Worm (Caenorhabditis elegans) whole organism, dauer: Measurements from ENCODE around the gene ZK488.5.

Experiments used
- unc-62 ChIP-seq: sonication (generic microtip); optimal IDR thresholded peaks from 2 replicates; lab custom pipeline; 2017; ENCODE audit warnings: missing biosample characterization, missing genetic modification reagents, missing genetic modification characterization

ZK488.5 gene

ce11 chrV:592959-593358 lies at the start of gene ZK488.5:
ZK488.5 (plus strand) TSS chrV:593259.
- no peak for TF ChIP-seq unc-62 (GFP tag; lab: Kevin White, UChicago)

ce11 chrV:547980-548379 lies 45.1 kb upstream of the ZK488.5 start, which contains the start of gene C14C6.6:
C14C6.6 (minus strand) TSS chrV:548080.
- TF ChIP-seq unc-62 (GFP tag; lab: Kevin White, UChicago) = no peak

ce11 chrV:552406-552805 lies 40.7 kb upstream of the ZK488.5 start:
- TF ChIP-seq unc-62 (GFP tag; lab: Kevin White, UChicago) = no peak

- TF ChIP-seq unc-62 (GFP tag; lab: Kevin White, UChicago) = no peak
These were observed 40.0 kb upstream of the ZK488.5 start, which contains the start of gene C14C6.8 for ce11 chrV:553067-553466. C14C6.8 (minus strand) TSS chrV:553167.

ce11 chrV:556055-556454 lies 37.0 kb upstream of the ZK488.5 start, which contains the start of gene srx-8:
srx-8 (minus strand) TSS chrV:556155.
- TF ChIP-seq unc-62 (GFP tag; lab: Kevin White, UChicago) = no peak

- TF ChIP-seq unc-62 (GFP tag; lab: Kevin White, UChicago) = no peak
These were observed 33.1 kb upstream of the ZK488.5 start, which contains the start of gene srx-7 for ce11 chrV:559940-560339. srx-7 (plus strand) TSS chrV:560195.

ce11 chrV:562834-563233 lies 30.2 kb upstream of the ZK488.5 start, which contains the start of gene C14C6.2:
C14C6.2 (plus strand) TSS chrV:563134.
- TF ChIP-seq unc-62 (GFP tag; lab: Kevin White, UChicago) = no peak

- TF ChIP-seq unc-62 (GFP tag; lab: Kevin White, UChicago) = no peak
These were observed 27.1 kb upstream of the ZK488.5 start, which contains the start of gene sri-73 for ce11 chrV:565984-566383. sri-73 (minus strand) TSS chrV:566084.

- no peak for TF ChIP-seq unc-62 (GFP tag; lab: Kevin White, UChicago)
These were observed 25.0 kb upstream of the ZK488.5 start, which contains the start of gene sri-72 for ce11 chrV:568105-568504. sri-72 (minus strand) TSS chrV:568205.

- TF ChIP-seq unc-62 (GFP tag; lab: Kevin White, UChicago) = no peak
These were observed 18.4 kb upstream of the ZK488.5 start, which contains the start of gene C14C6.13 for ce11 chrV:574639-575038. C14C6.13 (minus strand) TSS chrV:574739.

ce11 chrV:576070-576469 lies 17.0 kb upstream of the ZK488.5 start, which contains the start of gene K06H6.5:
K06H6.5 (plus strand) TSS chrV:576370.
- no peak for TF ChIP-seq unc-62 (GFP tag; lab: Kevin White, UChicago)

- TF ChIP-seq unc-62 (GFP tag; lab: Kevin White, UChicago) = no peak
These were observed 16.1 kb upstream of the ZK488.5 start for ce11 chrV:576918-577317.

- TF ChIP-seq unc-62 (GFP tag; lab: Kevin White, UChicago) = no peak
These were observed 14.1 kb upstream of the ZK488.5 start, which contains the start of gene K06H6.4 for ce11 chrV:578977-579376. K06H6.4 (plus strand) TSS chrV:579277.

- no peak for TF ChIP-seq unc-62 (GFP tag; lab: Kevin White, UChicago)
These were observed 11.4 kb upstream of the ZK488.5 start, which contains the start of gene nstp-7 for ce11 chrV:581616-582015. nstp-7 (plus strand) TSS chrV:581916.

- TF ChIP-seq unc-62 (GFP tag; lab: Kevin White, UChicago) = no peak
These were observed 7.6 kb upstream of the ZK488.5 start, which contains the start of gene K06H6.2 for ce11 chrV:585472-585871. K06H6.2 (plus strand) TSS chrV:585772.

ce11 chrV:587818-588217 lies 5.2 kb upstream of the ZK488.5 start, which contains the start of gene K06H6.1:
K06H6.1 (plus strand) TSS chrV:588118.
- TF ChIP-seq unc-62 (GFP tag; lab: Kevin White, UChicago) = no peak

- no peak for TF ChIP-seq unc-62 (GFP tag; lab: Kevin White, UChicago)
These were observed 2.9 kb upstream of the ZK488.5 start, which contains the start of gene ZK488.6 for ce11 chrV:590182-590581. ZK488.6 (plus strand) TSS chrV:590482.
